Worm (Caenorhabditis elegans) whole organism, late embryonic: Measurements from ENCODE around the gene F55A4.13.
A peak's percentile ranks its signal among the peaks of the same experiment; 100 is the strongest.

Experiments
- C08G9.2 ChIP-seq: sonication (generic microtip); optimal IDR thresholded peaks from 2 replicates; lab custom pipeline; 2016; ENCODE audit warnings: mild to moderate bottlenecking, missing genetic modification characterization, moderate library complexity, missing compliant biosample characterization
- K02D7.2 ChIP-seq: sonication (generic microtip); optimal IDR thresholded peaks from 2 replicates; lab custom pipeline; 2017; ENCODE audit warnings: mild to moderate bottlenecking, missing genetic modification characterization, missing compliant biosample characterization
- K09A11.1 ChIP-seq: sonication (generic microtip); optimal IDR thresholded peaks from 2 replicates; lab custom pipeline; 2017; ENCODE audit warnings: antibody characterized with exemption, mild to moderate bottlenecking, missing genetic modification characterization, missing compliant biosample characterization; ENCODE audit not compliant: insufficient read depth
- Y22D7AL.16 ChIP-seq: sonication (generic microtip); optimal IDR thresholded peaks from 2 replicates; lab custom pipeline; 2016; ENCODE audit warnings: missing genetic modification characterization, missing compliant biosample characterization
- ceh-14 ChIP-seq: sonication (generic microtip); optimal IDR thresholded peaks from 2 replicates; lab custom pipeline; 2016; ENCODE audit warnings: missing genotype, missing genetic modification characterization, missing compliant biosample characterization
- ceh-19 ChIP-seq: fragments of 200-800 bp; sonication (Bioruptor generic); optimal IDR thresholded peaks from 2 replicates; lab custom pipeline; 2018; ENCODE audit warnings: mild to moderate bottlenecking, missing genetic modification characterization, missing compliant biosample characterization
- ceh-31 ChIP-seq: sonication (generic microtip); optimal IDR thresholded peaks from 2 replicates; lab custom pipeline; 2016; ENCODE audit warnings: missing genetic modification characterization, missing compliant biosample characterization
- fax-1 ChIP-seq: sonication (generic microtip); optimal IDR thresholded peaks from 2 replicates; lab custom pipeline; 2016; ENCODE audit warnings: missing genotype, missing genetic modification characterization, missing compliant biosample characterization
- hlh-15 ChIP-seq: sonication (generic microtip); optimal IDR thresholded peaks from 2 replicates; lab custom pipeline; 2016; ENCODE audit warnings: missing genetic modification characterization, missing compliant biosample characterization
- hlh-6 ChIP-seq: sonication (generic microtip); optimal IDR thresholded peaks from 2 replicates; lab custom pipeline; 2016; ENCODE audit warnings: missing genotype, missing genetic modification characterization, missing compliant biosample characterization
- hlh-8 ChIP-seq: sonication (generic microtip); optimal IDR thresholded peaks from 2 replicates; lab custom pipeline; 2016; ENCODE audit warnings: missing genotype, missing genetic modification characterization, missing compliant biosample characterization
- lim-6 ChIP-seq: sonication (generic microtip); optimal IDR thresholded peaks from 2 replicates; lab custom pipeline; 2016; ENCODE audit warnings: missing genetic modification characterization, missing compliant biosample characterization
- lin-11 ChIP-seq: fragments of 200-800 bp; sonication (Bioruptor generic); optimal IDR thresholded peaks from 2 replicates; lab custom pipeline; 2018; ENCODE audit warnings: mild to moderate bottlenecking, missing genetic modification characterization, missing compliant biosample characterization
- mec-3 ChIP-seq: sonication (generic microtip); optimal IDR thresholded peaks from 2 replicates; lab custom pipeline; 2016; ENCODE audit warnings: borderline replicate concordance, missing genetic modification characterization, missing compliant biosample characterization
- nfya-1 ChIP-seq: sonication (generic microtip); optimal IDR thresholded peaks from 2 replicates; lab custom pipeline; 2017; ENCODE audit warnings: missing genetic modification characterization, mild to moderate bottlenecking, missing compliant biosample characterization, antibody characterized with exemption, moderate library complexity
- nhr-232 ChIP-seq: sonication (generic microtip); optimal IDR thresholded peaks from 2 replicates; lab custom pipeline; 2016; ENCODE audit warnings: missing genetic modification characterization, missing compliant biosample characterization
- odd-2 ChIP-seq: sonication (generic microtip); optimal IDR thresholded peaks from 2 replicates; lab custom pipeline; 2017; ENCODE audit warnings: antibody characterized with exemption, mild to moderate bottlenecking, missing genetic modification characterization, missing compliant biosample characterization
- pag-3 ChIP-seq: sonication (generic microtip); optimal IDR thresholded peaks from 2 replicates; lab custom pipeline; 2016; ENCODE audit warnings: missing compliant biosample characterization, missing genetic modification characterization, borderline replicate concordance
- pax-1 ChIP-seq: fragments of 150-350 bp; optimal IDR thresholded peaks from 2 replicates; lab custom pipeline; 2014; ENCODE audit warnings: missing biosample characterization, missing genetic modification characterization
- pha-4 ChIP-seq: fragments of 150-350 bp; optimal IDR thresholded peaks from 2 replicates; lab custom pipeline; 2018; ENCODE audit warnings: missing biosample characterization, missing genetic modification reagents, missing genetic modification characterization
- ref-2 ChIP-seq: sonication (generic microtip); optimal IDR thresholded peaks from 2 replicates; lab custom pipeline; 2016; ENCODE audit warnings: missing genetic modification characterization, missing compliant biosample characterization
- rnt-1 ChIP-seq: sonication (generic microtip); optimal IDR thresholded peaks from 2 replicates; lab custom pipeline; 2016; ENCODE audit warnings: missing genetic modification characterization, missing compliant biosample characterization
- sdc-2 ChIP-seq: sonication (generic microtip); optimal IDR thresholded peaks from 2 replicates; lab custom pipeline; 2016; ENCODE audit warnings: missing genotype, missing genetic modification characterization, missing compliant biosample characterization
- sox-4 ChIP-seq: sonication (generic microtip); optimal IDR thresholded peaks from 2 replicates; lab custom pipeline; 2017; ENCODE audit warnings: mild to moderate bottlenecking, missing genetic modification characterization, inconsistent platforms, missing compliant biosample characterization
- syd-9 ChIP-seq: sonication (generic microtip); optimal IDR thresholded peaks from 2 replicates; lab custom pipeline; 2016; ENCODE audit warnings: mild to moderate bottlenecking, missing genetic modification characterization, moderate library complexity, missing compliant biosample characterization
- tbx-2 ChIP-seq: sonication (generic microtip); optimal IDR thresholded peaks from 2 replicates; lab custom pipeline; 2016; ENCODE audit warnings: missing genetic modification characterization, missing compliant biosample characterization
- unc-3 ChIP-seq, 2 experiments: fragments of 200-800 bp in 1 of 2; sonication (Bioruptor generic) in 1 of 2; sonication (generic microtip) in 1 of 2; conservative IDR thresholded peaks in 1 of 2; optimal IDR thresholded peaks in 1 of 2; 2 replicates each; pipeline versions ENCODE4 v1.3.6 to Lab custom; 2016 to 2022; ENCODE audit warnings: missing compliant biosample characterization in 2 of 2, missing genetic modification characterization in 2 of 2, missing genetic modification reagents in 1 of 2
- unc-42 ChIP-seq: sonication (generic microtip); optimal IDR thresholded peaks from 2 replicates; lab custom pipeline; 2016; ENCODE audit warnings: missing genotype, missing genetic modification characterization, missing compliant biosample characterization
- unc-55 ChIP-seq: sonication (generic microtip); optimal IDR thresholded peaks from 2 replicates; lab custom pipeline; 2017; ENCODE audit warnings: missing biosample characterization, missing genetic modification reagents, missing genetic modification characterization
- unc-86 ChIP-seq: sonication (generic microtip); optimal IDR thresholded peaks from 2 replicates; lab custom pipeline; 2016; ENCODE audit warnings: missing genetic modification characterization, missing compliant biosample characterization

Gene F55A4.13

ce11 chrX:1064064-1064463 is 46.7 kb upstream of the F55A4.13 start (continued):
- no peak for TF ChIP-seq pag-3
- TF ChIP-seq ceh-19 (GFP tag; lab: Kevin White, UChicago) = peak; percentile 6
- TF ChIP-seq K09A11.1 = no peak
- peak; percentile 55 for TF ChIP-seq syd-9 (tag; lab: Kevin White, UChicago)

- TF ChIP-seq hlh-15 (no peak), odd-2 (tag; lab: Kevin White, UChicago) (no peak), mec-3 (tag; lab: Kevin White, UChicago) (no peak), ref-2 (tag; lab: Kevin White, UChicago) (peak; percentile 14), unc-42 (tag; lab: Kevin White, UChicago) (peak; percentile 94), nhr-232 (tag; lab: Kevin White, UChicago) (no peak), tbx-2 (no peak), fax-1 (tag; lab: Kevin White, UChicago) (no peak), lin-11 (no peak), unc-3 (GFP tag; conservative IDR thresholded peaks at IDR 0.05; lab: Robert Waterston, UW) (no peak), unc-3 (tag; optimal IDR thresholded peaks at IDR 0.05; lab: Kevin White, UChicago) (no peak), unc-55 (no peak), hlh-6 (tag; lab: Kevin White, UChicago) (no peak), pha-4 (tag; lab: Kevin White, UChicago) (no peak), C08G9.2 (tag; lab: Kevin White, UChicago) (no peak), unc-86 (tag; lab: Kevin White, UChicago) (no peak), ceh-31 (tag; lab: Kevin White, UChicago) (peak; percentile 43), ceh-14 (peak; percentile 20), lim-6 (tag; lab: Kevin White, UChicago) (no peak), sdc-2 (tag; lab: Kevin White, UChicago) (no peak)
Observed at ce11 chrX:1062403-1063073, 45.2 kb upstream of the F55A4.13 start, which contains the start of gene unc-1. unc-1 (minus strand) TSS chrX:1062453.

- TF ChIP-seq unc-42 (tag; lab: Kevin White, UChicago) = peak; percentile 55
- TF ChIP-seq K02D7.2 (tag; lab: Kevin White, UChicago) = no peak
- TF ChIP-seq ceh-31 (tag; lab: Kevin White, UChicago) = no peak
- no peak for TF ChIP-seq pax-1 (tag; lab: Kevin White, UChicago)
- TF ChIP-seq unc-55 = peak; percentile 15
- no peak for TF ChIP-seq ref-2 (tag; lab: Kevin White, UChicago)
- peak; percentile 64 for TF ChIP-seq ceh-14
- TF ChIP-seq sox-4 (tag; lab: Kevin White, UChicago) = no peak
Observed at ce11 chrX:1060705-1061104, 43.3 kb upstream of the F55A4.13 start.

- TF ChIP-seq Y22D7AL.16 (tag; lab: Kevin White, UChicago) = no peak
- peak; percentile 31 for TF ChIP-seq lim-6 (tag; lab: Kevin White, UChicago)
- TF ChIP-seq unc-42 (tag; lab: Kevin White, UChicago) = peak; percentile 90
- TF ChIP-seq ceh-31 (tag; lab: Kevin White, UChicago) = peak; percentile 27
Observed at ce11 chrX:1057821-1058377, 40.5 kb upstream of the F55A4.13 start.

ce11 chrX:1053929-1054328 is 36.6 kb upstream of the F55A4.13 start, which contains the start of gene ncs-3:
ncs-3 (plus strand) TSS chrX:1054081.
- TF ChIP-seq unc-55 = peak; percentile 89
- no peak for TF ChIP-seq pag-3

- TF ChIP-seq hlh-8 = peak; percentile 34
- no peak for TF ChIP-seq lim-6 (tag; lab: Kevin White, UChicago)
- TF ChIP-seq tbx-2 = no peak
- TF ChIP-seq rnt-1 = no peak
- no peak for TF ChIP-seq ceh-14
- TF ChIP-seq hlh-6 (tag; lab: Kevin White, UChicago) = no peak
- no peak for TF ChIP-seq nfya-1
Observed at ce11 chrX:1052960-1053359, 35.6 kb upstream of the F55A4.13 start.
